Worm (Caenorhabditis elegans) whole organism, L1 larva: ENCODE data around the gene cyp-14A4.
A peak's percentile ranks its signal among the peaks of the same experiment; 100 is the strongest.

Source experiments
- blmp-1 ChIP-seq: fragments of 150-350 bp; optimal IDR thresholded peaks from 2 replicates; lab custom pipeline; 2014; ENCODE audit warnings: missing biosample characterization, missing genetic modification characterization
- ceh-63 ChIP-seq: fragments of 200-800 bp; sonication (Bioruptor generic); optimal IDR thresholded peaks from 2 replicates; lab custom pipeline; 2018; ENCODE audit warnings: mild to moderate bottlenecking, missing genetic modification characterization, missing compliant biosample characterization
- ceh-90 ChIP-seq: sonication (generic microtip); optimal IDR thresholded peaks from 2 replicates; lab custom pipeline; 2016; ENCODE audit warnings: missing genetic modification characterization, missing compliant biosample characterization
- ces-1 ChIP-seq: fragments of 150-350 bp; optimal IDR thresholded peaks from 2 replicates; lab custom pipeline; 2014; ENCODE audit warnings: missing biosample characterization, missing genetic modification reagents, missing genetic modification characterization
- dpl-1 ChIP-seq, 3 experiments: fragments of 150-350 bp in 2 of 3; sonication (generic microtip) in 1 of 3; optimal IDR thresholded peaks; 2 replicates each; lab custom pipeline; 2014 to 2017; ENCODE audit warnings: missing biosample characterization in 3 of 3, missing genetic modification characterization in 3 of 3, missing genetic modification reagents in 3 of 3
- efl-1 ChIP-seq, 4 experiments: fragments of 150-350 bp; optimal IDR thresholded peaks in 3 of 4; peaks in 1 of 4; 1 replicate in 1 of 4; 2 replicates in 3 of 4; lab custom pipeline; 2014; ENCODE audit warnings: missing biosample characterization in 2 of 4, missing genetic modification characterization in 2 of 4, missing genetic modification reagents in 2 of 4
- elt-2 ChIP-seq: sonication (generic microtip); optimal IDR thresholded peaks from 2 replicates; lab custom pipeline; 2016; ENCODE audit warnings: missing genetic modification characterization, mild to moderate bottlenecking, inconsistent platforms, missing compliant biosample characterization, missing genetic modification reagents
- elt-3 ChIP-seq, 6 experiments: fragments of 150-350 bp in 1 of 6; sonication (generic microtip); optimal IDR thresholded peaks; 2 replicates each; lab custom pipeline; 2017 to 2018; ENCODE audit warnings: missing biosample characterization in 6 of 6, missing genetic modification characterization in 6 of 6, inconsistent platforms in 1 of 6
- fkh-4 ChIP-seq: sonication (generic microtip); optimal IDR thresholded peaks from 2 replicates; lab custom pipeline; 2016; ENCODE audit warnings: missing compliant biosample characterization, missing genetic modification characterization, borderline replicate concordance
- irx-1 ChIP-seq: sonication (generic microtip); optimal IDR thresholded peaks from 2 replicates; lab custom pipeline; 2016; ENCODE audit warnings: missing genetic modification characterization, missing compliant biosample characterization
- isw-1 ChIP-seq: fragments of 200-800 bp; sonication (Bioruptor generic); IDR thresholded peaks from 2 replicates; pipeline ENCODE4 v1.3.6; 2022; ENCODE audit warnings: missing genetic modification characterization, missing compliant biosample characterization
- lin-13 ChIP-seq: fragments of 150-350 bp; optimal IDR thresholded peaks from 2 replicates; lab custom pipeline; 2014; ENCODE audit warnings: missing biosample characterization, missing genetic modification reagents, missing genetic modification characterization
- lin-14 ChIP-seq: fragments of 200-800 bp; sonication (Bioruptor generic); optimal IDR thresholded peaks from 2 replicates; lab custom pipeline; 2018; ENCODE audit warnings: mild to moderate bottlenecking, missing genetic modification characterization, moderate library complexity, missing compliant biosample characterization
- lin-35 ChIP-seq, 2 experiments: fragments of 150-350 bp; optimal IDR thresholded peaks; 2 replicates each; lab custom pipeline; 2014; ENCODE audit warnings: missing biosample characterization in 2 of 2, missing genetic modification characterization in 2 of 2, missing genetic modification reagents in 2 of 2
- lin-39 ChIP-seq: fragments of 150-350 bp; optimal IDR thresholded peaks from 2 replicates; lab custom pipeline; 2014; ENCODE audit warnings: missing biosample characterization, missing genetic modification reagents, missing genetic modification characterization
- lsy-2 ChIP-seq, 2 experiments: fragments of 150-350 bp; optimal IDR thresholded peaks; 2 replicates each; lab custom pipeline; 2014; ENCODE audit warnings: missing biosample characterization in 2 of 2, missing genetic modification characterization in 2 of 2
- mdl-1 ChIP-seq, 2 experiments: fragments of 150-350 bp; optimal IDR thresholded peaks; 2 replicates each; lab custom pipeline; 2014 to 2017; ENCODE audit warnings: missing biosample characterization in 2 of 2, missing genetic modification characterization in 2 of 2, inconsistent platforms in 1 of 2
- mep-1 ChIP-seq: fragments of 150-350 bp; optimal IDR thresholded peaks from 2 replicates; lab custom pipeline; 2014; ENCODE audit warnings: missing biosample characterization, missing genetic modification characterization
- nhr-11 ChIP-seq: fragments of 150-350 bp; optimal IDR thresholded peaks from 2 replicates; lab custom pipeline; 2014; ENCODE audit warnings: missing biosample characterization, missing genetic modification characterization
- nhr-19 ChIP-seq: fragments of 200-800 bp; sonication (Bioruptor generic); conservative IDR thresholded peaks from 2 replicates; pipeline ENCODE4 v1.3.6; 2022; ENCODE audit warnings: missing genetic modification characterization, missing compliant biosample characterization
- nhr-20 ChIP-seq: sonication (generic microtip); optimal IDR thresholded peaks from 2 replicates; lab custom pipeline; 2016; ENCODE audit warnings: mild to moderate bottlenecking, missing genetic modification characterization, missing compliant biosample characterization
- nhr-237 ChIP-seq: fragments of 150-350 bp; optimal IDR thresholded peaks from 2 replicates; lab custom pipeline; 2014; ENCODE audit warnings: missing biosample characterization, missing genetic modification characterization
- nhr-71 ChIP-seq: sonication (generic microtip); optimal IDR thresholded peaks from 2 replicates; lab custom pipeline; 2016; ENCODE audit warnings: mild to moderate bottlenecking, missing genetic modification characterization, moderate library complexity, missing compliant biosample characterization
- nhr-76 ChIP-seq: sonication (generic microtip); optimal IDR thresholded peaks from 2 replicates; lab custom pipeline; 2017; ENCODE audit warnings: missing biosample characterization, missing genetic modification characterization
- nhr-85 ChIP-seq: sonication (generic microtip); peaks from one replicate; lab custom pipeline; 2016; ENCODE audit warnings: missing genetic modification characterization, inconsistent platforms, missing compliant biosample characterization
- nhr-90 ChIP-seq: sonication (generic microtip); optimal IDR thresholded peaks from 2 replicates; lab custom pipeline; 2016; ENCODE audit warnings: mild to moderate bottlenecking, missing genetic modification characterization, missing compliant biosample characterization; ENCODE audit not compliant: poor library complexity
- pax-3 ChIP-seq: fragments of 200-800 bp; sonication (Bioruptor generic); optimal IDR thresholded peaks from 2 replicates; lab custom pipeline; 2018; ENCODE audit warnings: mild to moderate bottlenecking, missing genetic modification characterization, moderate library complexity, missing compliant biosample characterization
- snu-23 ChIP-seq: sonication (generic microtip); optimal IDR thresholded peaks from 2 replicates; lab custom pipeline; 2016; ENCODE audit warnings: missing genetic modification characterization, missing compliant biosample characterization
- sox-4 ChIP-seq: sonication (generic microtip); optimal IDR thresholded peaks from 2 replicates; lab custom pipeline; 2016; ENCODE audit warnings: missing genetic modification characterization, missing compliant biosample characterization
- unc-30 ChIP-seq: sonication (generic microtip); optimal IDR thresholded peaks from 2 replicates; lab custom pipeline; 2017; ENCODE audit warnings: missing biosample characterization, missing genetic modification characterization
- unc-62 ChIP-seq: fragments of 150-350 bp; optimal IDR thresholded peaks from 2 replicates; lab custom pipeline; 2014; ENCODE audit warnings: missing biosample characterization, missing genetic modification reagents, missing genetic modification characterization

cyp-14A4 gene

ce11 chrX:13248265-13248664 is 35.7 kb downstream of the cyp-14A4 start, which contains the start of gene K08H2.7:
TSS of gene K08H2.7 (minus strand) at chrX:13248437.
- TF ChIP-seq nhr-71 (tag; lab: Kevin White, UChicago): peak; percentile 25
- no peak for TF ChIP-seq efl-1 (optimal IDR thresholded peaks at IDR 0.05; lab: Kevin White, UChicago)
- no peak for TF ChIP-seq efl-1 (GFP tag; optimal IDR thresholded peaks at IDR 0.05 in 1 of 2; lab: Kevin White, UChicago)
- TF ChIP-seq nhr-90 (tag; lab: Kevin White, UChicago): no peak
- no peak for TF ChIP-seq ceh-90 (tag; lab: Kevin White, UChicago)
- TF ChIP-seq lin-39 (tag; lab: Kevin White, UChicago): no peak
- TF ChIP-seq snu-23 (GFP tag; lab: Kevin White, UChicago): peak; percentile 0
- TF ChIP-seq mep-1 (tag; lab: Kevin White, UChicago): no peak
- TF ChIP-seq lin-14 (GFP tag; lab: Kevin White, UChicago): peak; percentile 60
- TF ChIP-seq irx-1 (tag; lab: Kevin White, UChicago): no peak
- peak; percentile 87 for TF ChIP-seq nhr-85 (tag; lab: Kevin White, UChicago)
- no peak for TF ChIP-seq dpl-1 (GFP tag; optimal IDR thresholded peaks at IDR 0.05; lab: Kevin White, UChicago)
- TF ChIP-seq nhr-76 (tag; lab: Kevin White, UChicago): no peak
- no peak for TF ChIP-seq isw-1 (GFP tag; lab: Robert Waterston, UW)
- no peak for TF ChIP-seq lin-13
- TF ChIP-seq nhr-20: peak; percentile 45
- no peak for TF ChIP-seq nhr-237 (tag; lab: Kevin White, UChicago)
- TF ChIP-seq, all 84 proteins: peak for 5

DNA sequence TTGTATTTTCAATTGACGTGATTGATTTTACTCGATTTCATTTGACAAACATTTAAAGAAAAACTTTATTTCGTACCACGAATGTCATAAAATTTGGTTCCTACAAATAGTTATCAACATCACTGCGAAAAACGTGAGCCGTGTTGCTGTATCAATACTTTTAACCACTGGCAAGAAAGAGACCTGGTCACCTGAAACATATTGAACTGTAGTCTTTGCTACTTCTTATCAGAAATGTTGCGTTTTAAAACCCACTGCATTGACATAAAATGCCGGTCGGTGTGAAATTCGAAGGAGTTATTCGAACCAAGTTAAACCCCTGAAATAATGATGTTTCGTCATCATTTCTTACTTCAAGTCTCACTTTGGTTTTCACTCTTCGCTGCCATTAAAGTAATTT is 36.4 kb downstream of the cyp-14A4 start:
- peak in 1 of 2 experiments; percentile 6 for TF ChIP-seq mdl-1 (tag; optimal IDR thresholded peaks at IDR 0.05; lab: Kevin White, UChicago)
- no peak for TF ChIP-seq fkh-4 (tag; lab: Kevin White, UChicago)
- TF ChIP-seq lin-35 (GFP tag; optimal IDR thresholded peaks at IDR 0.05; lab: Kevin White, UChicago): peak in 1 of 2 experiments; percentile 29
- TF ChIP-seq pax-3 (tag; lab: Kevin White, UChicago): no peak
- peak; percentile 58 for TF ChIP-seq elt-2 (tag; lab: Kevin White, UChicago)
- TF ChIP-seq efl-1 (optimal IDR thresholded peaks at IDR 0.05; lab: Kevin White, UChicago): no peak
- TF ChIP-seq efl-1 (GFP tag; optimal IDR thresholded peaks at IDR 0.05 in 1 of 2; lab: Kevin White, UChicago): peak in 1 of 2 experiments; percentile 78

DNA sequence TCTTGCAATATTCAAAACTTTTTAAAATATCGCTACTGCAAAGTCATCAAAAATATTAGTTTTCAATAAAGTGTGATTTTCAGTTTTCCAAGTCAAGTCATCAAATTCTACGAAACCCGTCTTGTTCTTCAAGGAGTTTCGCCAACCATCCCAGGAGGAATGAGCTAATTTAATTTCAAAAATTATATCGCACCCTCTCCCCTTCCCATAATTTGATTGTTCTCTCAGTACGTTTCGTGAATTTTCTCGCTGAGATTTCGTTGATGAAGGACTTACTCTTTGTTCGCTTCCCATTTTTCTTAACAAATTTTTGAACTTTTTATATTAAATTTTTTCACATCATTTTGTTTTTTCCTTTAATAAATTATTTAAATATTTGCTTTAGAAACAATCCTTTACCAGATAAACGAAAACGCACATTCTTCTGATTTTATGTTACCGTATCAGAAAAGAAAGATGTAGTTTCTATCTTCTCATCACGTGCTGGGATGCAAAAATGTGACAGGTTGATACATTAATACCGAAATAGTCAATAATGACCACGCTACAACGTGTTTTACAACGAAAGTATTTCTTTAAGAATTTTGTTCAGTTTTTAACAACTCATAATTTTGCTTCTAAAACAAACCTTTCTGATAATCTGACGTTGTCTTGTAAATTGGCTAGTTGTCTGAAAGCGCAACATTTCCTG is 37.2 kb downstream of the cyp-14A4 start:
- TF ChIP-seq nhr-90 (tag; lab: Kevin White, UChicago) (peak; percentile 41), nhr-85 (tag; lab: Kevin White, UChicago) (peak; percentile 86), lin-35 (GFP tag; optimal IDR thresholded peaks at IDR 0.05; lab: Kevin White, UChicago) (peak in 1 of 2 experiments; percentile 65), nhr-20 (peak; percentile 82), nhr-11 (tag; lab: Kevin White, UChicago) (no peak), elt-3 (tag; optimal IDR thresholded peaks at IDR 0.05; lab: Kevin White, UChicago) (peak in 2 of 6 experiments; percentile 7 to 24), ces-1 (GFP tag; lab: Kevin White, UChicago) (no peak), unc-62 (GFP tag; lab: Kevin White, UChicago) (no peak), elt-2 (tag; lab: Kevin White, UChicago) (peak; percentile 0), snu-23 (GFP tag; lab: Kevin White, UChicago) (peak; percentile 56), lin-14 (GFP tag; lab: Kevin White, UChicago) (peak; percentile 46), blmp-1 (tag; lab: Kevin White, UChicago) (peak; percentile 64), nhr-19 (GFP tag; lab: Robert Waterston, UW) (peak; percentile 32; the same call in 1 of the 2 replicates), mdl-1 (tag; optimal IDR thresholded peaks at IDR 0.05; lab: Kevin White, UChicago) (peak in 1 of 2 experiments; percentile 51), nhr-71 (tag; lab: Kevin White, UChicago) (peak; percentile 49), pax-3 (tag; lab: Kevin White, UChicago) (no peak), dpl-1 (GFP tag; optimal IDR thresholded peaks at IDR 0.05; lab: Kevin White, UChicago) (peak in 1 of 3 experiments; percentile 5), lsy-2 (tag; optimal IDR thresholded peaks at IDR 0.05; lab: Kevin White, UChicago) (peak in 1 of 2 experiments; percentile 61)

- no peak for TF ChIP-seq ceh-63 (GFP tag; lab: Kevin White, UChicago)
- no peak for TF ChIP-seq unc-30 (tag; lab: Kevin White, UChicago)
- TF ChIP-seq ceh-90 (tag; lab: Kevin White, UChicago): no peak
- TF ChIP-seq sox-4: no peak
- TF ChIP-seq fkh-4 (tag; lab: Kevin White, UChicago): no peak
- TF ChIP-seq, all 84 proteins: peak for 0
Measured at ce11 chrX:13245090-13245489, 38.9 kb downstream of the cyp-14A4 start, which contains the start of gene hpl-1. TSS of gene hpl-1 (plus strand) at chrX:13245390.
